Worm (Caenorhabditis elegans) whole organism, early embryonic: ENCODE measurements around the gene frpr-19.

Source experiments
- B0310.2 ChIP-seq: sonication (generic microtip); optimal IDR thresholded peaks from 2 replicates; lab custom pipeline; 2016; ENCODE audit warnings: mild to moderate bottlenecking, missing genetic modification characterization, missing compliant biosample characterization
- ama-1 ChIP-seq: fragments of 150-350 bp; optimal IDR thresholded peaks from 2 replicates; lab custom pipeline; 2014
- hmbx-1 ChIP-seq: sonication (generic microtip); optimal IDR thresholded peaks from 2 replicates; lab custom pipeline; 2016; ENCODE audit warnings: mild to moderate bottlenecking, missing genetic modification characterization, missing compliant biosample characterization
- hmg-4 ChIP-seq: fragments of 200-800 bp; sonication (Bioruptor generic); optimal IDR thresholded peaks from 2 replicates; lab custom pipeline; 2018; ENCODE audit warnings: mild to moderate bottlenecking, missing genetic modification characterization, missing compliant biosample characterization
- hnd-1 ChIP-seq: sonication (generic microtip); optimal IDR thresholded peaks from 2 replicates; lab custom pipeline; 2016; ENCODE audit warnings: missing genetic modification characterization, missing compliant biosample characterization
- pes-1 ChIP-seq: fragments of 200-800 bp; sonication (Bioruptor generic); IDR thresholded peaks from 2 replicates; pipeline ENCODE4 v1.3.6; 2022; ENCODE audit warnings: missing genetic modification reagents, missing genetic modification characterization, missing compliant biosample characterization
- scrt-1 ChIP-seq: fragments of 200-800 bp; sonication (Bioruptor generic); IDR thresholded peaks from 2 replicates; pipeline ENCODE4 v1.3.6; 2022; ENCODE audit warnings: missing genetic modification characterization, missing compliant biosample characterization
- sea-1 ChIP-seq: fragments of 200-800 bp; sonication (Bioruptor generic); conservative IDR thresholded peaks from 2 replicates; pipeline ENCODE4 v1.3.6; 2022; ENCODE audit warnings: missing genetic modification characterization, missing compliant biosample characterization
- tra-4 ChIP-seq: sonication (generic microtip); optimal IDR thresholded peaks from 2 replicates; lab custom pipeline; 2017; ENCODE audit warnings: missing genetic modification characterization, missing compliant biosample characterization

- TF ChIP-seq pes-1 (GFP tag; lab: Robert Waterston, UW) (no peak), hmg-4 (GFP tag; lab: Kevin White, UChicago) (no peak), hmbx-1 (tag; lab: Kevin White, UChicago) (no peak), sea-1 (GFP tag; lab: Robert Waterston, UW) (no peak), ama-1 (lab: Kevin White, UChicago) (no peak), B0310.2 (tag; lab: Kevin White, UChicago) (no peak), scrt-1 (GFP tag; lab: Robert Waterston, UW) (no peak), hnd-1 (no peak), tra-4 (tag; lab: Kevin White, UChicago) (no peak)
Observed at ce11 chrIV:1740105-1741023, 41.1 kb downstream of the frpr-19 start, which contains the start of gene ptpn-22.
